Worm (Caenorhabditis elegans): ENCODE data around the gene W02B12.11.
A peak's percentile ranks its signal among the peaks of the same experiment; 100 is the strongest.

Gene W02B12.11

DNA sequence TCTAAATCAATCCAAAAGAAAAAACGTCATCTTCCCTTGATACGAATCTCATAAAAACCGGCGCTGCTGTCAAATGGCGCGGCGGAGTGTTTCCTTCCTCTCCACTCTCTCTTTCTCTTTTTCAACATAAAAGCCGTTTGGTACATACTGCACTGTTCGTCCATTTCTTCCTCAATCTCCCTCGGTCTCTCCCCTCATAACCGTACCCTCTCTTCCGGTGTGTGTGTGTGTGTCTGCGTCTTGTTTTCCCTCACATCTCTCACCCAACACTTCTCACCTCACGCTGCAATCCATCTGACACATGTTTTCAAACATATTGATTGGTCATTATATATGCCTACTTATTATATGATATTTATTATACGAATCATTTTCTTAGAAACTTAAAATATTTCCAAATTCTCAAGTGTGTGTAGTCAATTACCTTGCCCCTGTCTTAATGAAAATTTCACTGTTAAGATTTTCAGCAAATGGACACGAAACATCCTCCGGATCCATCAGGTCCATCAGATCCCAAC lies 9.2 kb upstream of the W02B12.11 start, which contains the start of the genes aars-1 and rga-1 (continued):
- no peak for TF ChIP-seq nhr-10 (tag; optimal IDR thresholded peaks at IDR 0.05)
- TF ChIP-seq blmp-1 (tag; optimal IDR thresholded peaks at IDR 0.05; ENCODE audit: insufficient read depth), result peak; percentile 70
- TF ChIP-seq R02D3.7 (tag; optimal IDR thresholded peaks at IDR 0.05), result no peak
- TF ChIP-seq nhr-11 (tag; optimal IDR thresholded peaks at IDR 0.05), result no peak
- TF ChIP-seq Y55F3AM.14 (GFP tag; optimal IDR thresholded peaks at IDR 0.05), result no peak
- TF ChIP-seq lsy-2 (tag; optimal IDR thresholded peaks at IDR 0.05), result peak in 1 of 2 experiments; percentile 70
- peak; percentile 75 for TF ChIP-seq F13H6.1 (tag; optimal IDR thresholded peaks at IDR 0.05)
- TF ChIP-seq sma-3 (GFP tag; optimal IDR thresholded peaks at IDR 0.05), result peak; percentile 40
- TF ChIP-seq unc-62 (GFP tag; optimal IDR thresholded peaks at IDR 0.05), result no peak
- peak; percentile 50 for TF ChIP-seq unc-55 (GFP tag; optimal IDR thresholded peaks at IDR 0.05)
- TF ChIP-seq ceh-16 (tag; optimal IDR thresholded peaks at IDR 0.05), result no peak
- TF ChIP-seq crh-2 (tag; optimal IDR thresholded peaks at IDR 0.05), result peak; percentile 39
- TF ChIP-seq lin-11 (tag; optimal IDR thresholded peaks at IDR 0.05), result no peak
- no peak for TF ChIP-seq nhr-237 (tag; optimal IDR thresholded peaks at IDR 0.05)
- TF ChIP-seq nhr-12 (tag; optimal IDR thresholded peaks at IDR 0.05), result no peak
- TF ChIP-seq ztf-1 (GFP tag; conservative IDR thresholded peaks at IDR 0.05), result no peak
- TF ChIP-seq ZK546.5 (tag; optimal IDR thresholded peaks at IDR 0.05), result no peak
- no peak for TF ChIP-seq nhr-23 (tag; optimal IDR thresholded peaks at IDR 0.05)
- no peak for TF ChIP-seq ama-1 (optimal IDR thresholded peaks at IDR 0.05)
- TF ChIP-seq alr-1 (tag; optimal IDR thresholded peaks at IDR 0.05), result no peak
- TF ChIP-seq unc-39 (tag; optimal IDR thresholded peaks at IDR 0.05), result no peak
- TF ChIP-seq ztf-11 (tag; optimal IDR thresholded peaks at IDR 0.05), result no peak
- TF ChIP-seq elt-1 (tag; optimal IDR thresholded peaks at IDR 0.05), result no peak
- TF ChIP-seq nhr-21 (tag; optimal IDR thresholded peaks at IDR 0.05), result peak; percentile 48
- TF ChIP-seq ceh-82 (tag; optimal IDR thresholded peaks at IDR 0.05), result no peak
- TF ChIP-seq lin-13 (GFP tag; optimal IDR thresholded peaks at IDR 0.05), result peak; percentile 20

DNA sequence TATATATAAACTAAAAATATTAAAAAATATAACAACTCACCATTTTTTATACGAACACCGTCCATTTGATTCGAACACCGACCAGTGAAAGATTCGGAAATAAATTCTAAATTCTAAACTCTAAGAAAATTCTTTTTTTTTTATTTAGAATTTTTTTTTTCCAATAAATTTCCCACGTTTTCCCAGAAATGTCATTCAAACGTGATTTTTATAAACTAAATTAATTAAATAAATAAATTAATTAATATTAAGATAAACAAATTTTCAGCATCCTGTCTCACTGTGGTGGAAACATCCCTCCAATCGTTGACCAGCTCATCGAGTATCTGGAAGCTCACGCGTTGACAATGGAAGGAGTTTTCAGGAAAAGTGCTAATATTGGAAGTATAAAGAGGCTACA lies 6.1 kb upstream of the W02B12.11 start, which contains the start of gene klp-17:
TSS of gene klp-17 (minus strand) at position 101 of the 400 bp plus-strand sequence.
- TF ChIP-seq nhr-11 (tag; optimal IDR thresholded peaks at IDR 0.05) (no peak), nhr-237 (tag; optimal IDR thresholded peaks at IDR 0.05) (no peak), ztf-1 (GFP tag; conservative IDR thresholded peaks at IDR 0.05) (no peak), Y55F3AM.14 (GFP tag; optimal IDR thresholded peaks at IDR 0.05) (no peak), sma-3 (GFP tag; optimal IDR thresholded peaks at IDR 0.05) (no peak), nhr-6 (tag; optimal IDR thresholded peaks at IDR 0.05) (no peak), nhr-77 (tag; optimal IDR thresholded peaks at IDR 0.05) (no peak), egl-27 (tag; optimal IDR thresholded peaks at IDR 0.05) (no peak), sma-9 (GFP tag; optimal IDR thresholded peaks at IDR 0.05) (no peak), sma-9 (tag; optimal IDR thresholded peaks at IDR 0.05) (no peak), alr-1 (tag; optimal IDR thresholded peaks at IDR 0.05) (no peak), mdl-1 (tag; optimal IDR thresholded peaks at IDR 0.05) (no peak), unc-39 (tag; optimal IDR thresholded peaks at IDR 0.05) (no peak), lsy-2 (tag; optimal IDR thresholded peaks at IDR 0.05) (no peak)

DNA sequence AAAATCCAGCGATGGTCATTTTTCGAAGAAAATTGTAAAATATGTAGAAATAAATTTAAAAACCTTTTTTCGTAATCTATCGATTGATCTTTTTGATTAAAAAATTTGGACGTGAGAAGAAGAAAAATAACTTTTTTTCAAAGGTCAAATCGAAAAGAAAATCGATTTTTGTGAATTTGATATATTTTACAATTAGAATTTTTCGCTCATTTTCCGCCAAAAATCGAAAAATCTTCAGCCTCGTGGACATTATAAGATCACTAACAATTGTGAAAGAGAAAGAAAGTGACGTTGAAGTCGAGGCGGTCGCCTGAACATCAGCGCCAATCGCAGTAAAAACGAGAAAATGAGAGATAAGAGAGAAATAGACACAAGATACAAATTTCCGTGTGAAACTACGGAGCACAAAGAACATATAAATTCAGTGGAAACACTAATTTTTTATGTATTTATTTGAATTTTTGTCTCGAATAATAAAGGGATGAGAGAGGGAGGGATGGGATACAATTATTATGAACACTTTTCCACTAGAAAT lies 4.0 kb upstream of the W02B12.11 start, which contains the start of gene cisd-1:
TSS of gene cisd-1 (minus strand) at position 51 of the 535 bp plus-strand sequence.
- TF ChIP-seq lin-13 (GFP tag; optimal IDR thresholded peaks at IDR 0.05) (no peak), mdl-1 (tag; optimal IDR thresholded peaks at IDR 0.05) (no peak), unc-62 (GFP tag; optimal IDR thresholded peaks at IDR 0.05) (no peak), C34F6.9 (tag; optimal IDR thresholded peaks at IDR 0.05) (peak; percentile 21), crh-2 (tag; optimal IDR thresholded peaks at IDR 0.05) (peak; percentile 40), ztf-1 (GFP tag; conservative IDR thresholded peaks at IDR 0.05) (no peak), lsy-2 (tag; optimal IDR thresholded peaks at IDR 0.05) (peak in 1 of 2 experiments; percentile 14), fos-1 (tag; optimal IDR thresholded peaks at IDR 0.05) (peak; percentile 58), mab-5 (tag; optimal IDR thresholded peaks at IDR 0.05) (no peak), elt-3 (tag; optimal IDR thresholded peaks at IDR 0.05) (no peak), Y55F3AM.14 (GFP tag; optimal IDR thresholded peaks at IDR 0.05) (no peak), nhr-25 (tag; optimal IDR thresholded peaks at IDR 0.05) (no peak), R02D3.7 (tag; optimal IDR thresholded peaks at IDR 0.05) (no peak), dmd-4 (tag; optimal IDR thresholded peaks at IDR 0.05) (no peak), sma-3 (GFP tag; optimal IDR thresholded peaks at IDR 0.05) (no peak), nhr-129 (tag; optimal IDR thresholded peaks at IDR 0.05) (no peak), sma-9 (GFP tag; optimal IDR thresholded peaks at IDR 0.05) (peak; percentile 17), sma-9 (tag; optimal IDR thresholded peaks at IDR 0.05) (no peak), nhr-12 (tag; optimal IDR thresholded peaks at IDR 0.05) (no peak)

Measured in whole organism, L2 larva.